Fruit fly (Drosophila melanogaster): ENCODE data around the gene CG3164.

The CG3164 gene

DNA sequence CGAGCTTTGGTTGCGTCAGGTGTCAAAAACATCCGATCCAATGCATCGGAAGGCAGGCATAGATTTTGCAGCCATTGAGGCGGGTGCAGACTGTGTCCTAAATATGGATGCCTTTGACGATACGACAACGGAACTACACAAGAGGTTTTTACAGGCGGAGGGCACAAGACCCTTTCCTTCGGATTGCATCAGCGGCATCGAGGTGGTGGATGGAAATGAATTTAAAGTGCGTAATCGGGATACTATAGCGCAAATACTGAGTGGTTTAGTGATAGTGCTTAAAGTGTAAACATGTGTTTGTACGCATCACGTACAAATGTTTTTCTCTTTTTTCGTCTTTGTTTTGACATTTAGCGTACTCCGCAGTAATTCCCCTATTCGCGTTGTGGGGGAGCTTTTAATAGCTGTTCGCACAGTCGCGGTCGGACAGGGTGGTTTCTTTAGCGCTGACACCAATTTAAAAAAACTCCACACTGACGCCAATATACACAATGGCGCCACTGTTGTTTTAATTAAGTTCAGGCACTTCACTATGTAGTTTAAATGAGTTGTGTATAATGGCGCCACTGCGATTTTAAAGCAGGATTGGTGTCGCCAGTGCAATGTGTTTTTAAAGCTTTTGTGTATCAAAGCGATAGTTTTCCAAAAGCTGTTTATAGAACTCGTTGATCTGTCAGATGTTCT is 57.7 kb downstream of the CG3164 start (continued):
- TF ChIP-seq ab (GFP tag; optimal IDR thresholded peaks at IDR 0.05) (no peak), zf30C (GFP tag; optimal IDR thresholded peaks at IDR 0.05) (no peak), CG12942 (GFP tag; optimal IDR thresholded peaks at IDR 0.05) (no peak), Deaf1 (tag; optimal IDR thresholded peaks at IDR 0.05) (no peak), CG10462 (GFP tag; optimal IDR thresholded peaks at IDR 0.05) (no peak), CG12155 (GFP tag; optimal IDR thresholded peaks at IDR 0.05) (peak; percentile 95), eve (GFP tag; optimal IDR thresholded peaks at IDR 0.05) (no peak), hth (optimal IDR thresholded peaks at IDR 0.05) (no peak), dati (GFP tag; IDR thresholded peaks at IDR 0.05) (no peak), nerfin-2 (GFP tag; IDR thresholded peaks at IDR 0.05; ENCODE audit: partially characterized antibody) (no peak), Bgb (GFP tag; IDR thresholded peaks at IDR 0.05; ENCODE audit: partially characterized antibody) (peak; percentile 57; the same call in 1 of the 2 replicates), CG14667 (GFP tag; IDR thresholded peaks at IDR 0.05) (no peak), zen (tag; optimal IDR thresholded peaks at IDR 0.05) (no peak), dan (GFP tag; IDR thresholded peaks at IDR 0.05) (no peak), ase (GFP tag; IDR thresholded peaks at IDR 0.05) (0 out of 3 replicates have a peak, but pooled peaks have one; percentile 51), CG17385 (GFP tag; optimal IDR thresholded peaks at IDR 0.05) (no peak), D19B (GFP tag; optimal IDR thresholded peaks at IDR 0.05) (no peak), Jarid2 (GFP tag; optimal IDR thresholded peaks at IDR 0.05) (no peak), CG10274 (GFP tag; optimal IDR thresholded peaks at IDR 0.05) (no peak), Ravus (GFP tag; IDR thresholded peaks at IDR 0.05) (no peak), CG15073 (GFP tag; optimal IDR thresholded peaks at IDR 0.05) (peak; percentile 99), pb (GFP tag; optimal IDR thresholded peaks at IDR 0.05) (peak; percentile 12), Antp (GFP tag; optimal IDR thresholded peaks at IDR 0.05) (peak; percentile 51), CG33213 (GFP tag; optimal IDR thresholded peaks at IDR 0.05) (peak; percentile 72), Atf6 (GFP tag; IDR thresholded peaks at IDR 0.05) (no peak), CG15269 (tag; optimal IDR thresholded peaks at IDR 0.05) (peak; percentile 15), CG14860 (GFP tag; IDR thresholded peaks at IDR 0.05; ENCODE audit: partially characterized antibody) (no peak), en (GFP tag; optimal IDR thresholded peaks at IDR 0.05) (peak; percentile 7), mld (GFP tag; IDR thresholded peaks at IDR 0.05; ENCODE audit: partially characterized antibody) (no peak), Adf1 (GFP tag; IDR thresholded peaks at IDR 0.05) (peak; percentile 48), lbe (GFP tag; optimal IDR thresholded peaks at IDR 0.05) (peak; percentile 31), CG4617 (GFP tag; optimal IDR thresholded peaks at IDR 0.05; ENCODE audit: borderline replicate concordance) (no peak), CG3407 (GFP tag; optimal IDR thresholded peaks at IDR 0.05) (no peak), nmo (GFP tag; optimal IDR thresholded peaks at IDR 0.05) (no peak), Stat92E (GFP tag; optimal IDR thresholded peaks at IDR 0.05) (no peak), gfzf (GFP tag; optimal IDR thresholded peaks at IDR 0.05) (peak; percentile 47), br (optimal IDR thresholded peaks at IDR 0.05) (no peak), yki (optimal IDR thresholded peaks at IDR 0.05) (no peak), CG12104 (GFP tag; optimal IDR thresholded peaks at IDR 0.05) (no peak), Vsx1 (GFP tag; optimal IDR thresholded peaks at IDR 0.05) (no peak), crc (GFP tag; optimal IDR thresholded peaks at IDR 0.05) (no peak), CG10209 (GFP tag; optimal IDR thresholded peaks at IDR 0.05) (peak; percentile 31), sob (GFP tag; IDR thresholded peaks at IDR 0.05) (peak; percentile 61), Dref (GFP tag; IDR thresholded peaks at IDR 0.05) (no peak), cas (GFP tag; IDR thresholded peaks at IDR 0.05) (no peak), CG11723 (GFP tag; optimal IDR thresholded peaks at IDR 0.05) (no peak), HLHmδ (GFP tag; optimal IDR thresholded peaks at IDR 0.05) (no peak), Lpt (GFP tag; optimal IDR thresholded peaks at IDR 0.05) (no peak), Lhr (GFP tag; optimal IDR thresholded peaks at IDR 0.05) (peak; percentile 70), Blimp-1 (GFP tag; optimal IDR thresholded peaks at IDR 0.05) (peak; percentile 16), Mad (GFP tag; optimal IDR thresholded peaks at IDR 0.05) (peak; percentile 18)

Data from whole organism, embryonic.